Fruit fly (Drosophila melanogaster): ENCODE results near the gene Hsc20.

dm6 chr3L:16215411-16215810, 17.5 kb upstream of the Hsc20 start:
- TF ChIP-seq CG14711 (tag; optimal IDR thresholded peaks at IDR 0.05) = no peak
- TF ChIP-seq Crg-1 (GFP tag; optimal IDR thresholded peaks at IDR 0.05) = no peak
